Worm (Caenorhabditis elegans) whole organism, late embryonic: ENCODE data around the gene twk-6.

Experiments
- C08G9.2 ChIP-seq: sonication (generic microtip); optimal IDR thresholded peaks from 2 replicates; lab custom pipeline; 2016; ENCODE audit warnings: mild to moderate bottlenecking, missing genetic modification characterization, moderate library complexity, missing compliant biosample characterization
- C38D4.7 ChIP-seq: fragments of 200-800 bp; sonication (Bioruptor generic); optimal IDR thresholded peaks from 2 replicates; lab custom pipeline; 2018; ENCODE audit warnings: mild to moderate bottlenecking, missing genetic modification characterization, moderate library complexity, missing compliant biosample characterization
- K02D7.2 ChIP-seq: sonication (generic microtip); optimal IDR thresholded peaks from 2 replicates; lab custom pipeline; 2017; ENCODE audit warnings: mild to moderate bottlenecking, missing genetic modification characterization, missing compliant biosample characterization
- Y22D7AL.16 ChIP-seq: sonication (generic microtip); optimal IDR thresholded peaks from 2 replicates; lab custom pipeline; 2016; ENCODE audit warnings: missing genetic modification characterization, missing compliant biosample characterization
- ahr-1 ChIP-seq: sonication (generic microtip); optimal IDR thresholded peaks from 2 replicates; lab custom pipeline; 2016; ENCODE audit warnings: missing genetic modification characterization, missing compliant biosample characterization
- ceh-14 ChIP-seq: sonication (generic microtip); optimal IDR thresholded peaks from 2 replicates; lab custom pipeline; 2016; ENCODE audit warnings: missing genotype, missing genetic modification characterization, missing compliant biosample characterization
- ceh-18 ChIP-seq: sonication (generic microtip); optimal IDR thresholded peaks from 2 replicates; lab custom pipeline; 2016; ENCODE audit warnings: missing genetic modification characterization, missing compliant biosample characterization
- ceh-19 ChIP-seq: fragments of 200-800 bp; sonication (Bioruptor generic); optimal IDR thresholded peaks from 2 replicates; lab custom pipeline; 2018; ENCODE audit warnings: mild to moderate bottlenecking, missing genetic modification characterization, missing compliant biosample characterization
- ceh-2 ChIP-seq: sonication (generic microtip); optimal IDR thresholded peaks from 2 replicates; lab custom pipeline; 2016; ENCODE audit warnings: missing genotype, missing genetic modification characterization, missing compliant biosample characterization
- ceh-24 ChIP-seq: sonication (generic microtip); optimal IDR thresholded peaks from 2 replicates; lab custom pipeline; 2016; ENCODE audit warnings: mild to moderate bottlenecking, missing genetic modification characterization, missing compliant biosample characterization
- ceh-30 ChIP-seq: fragments of 150-350 bp; optimal IDR thresholded peaks from 2 replicates; lab custom pipeline; 2014; ENCODE audit warnings: missing biosample characterization, missing genetic modification characterization
- ceh-31 ChIP-seq: sonication (generic microtip); optimal IDR thresholded peaks from 2 replicates; lab custom pipeline; 2016; ENCODE audit warnings: missing genetic modification characterization, missing compliant biosample characterization
- ceh-34 ChIP-seq: sonication (generic microtip); optimal IDR thresholded peaks from 2 replicates; lab custom pipeline; 2016; ENCODE audit warnings: mild to moderate bottlenecking, missing genetic modification characterization, missing compliant biosample characterization
- ceh-48 ChIP-seq: sonication (generic microtip); optimal IDR thresholded peaks from 2 replicates; lab custom pipeline; 2016; ENCODE audit warnings: missing genetic modification characterization, inconsistent platforms, missing compliant biosample characterization
- ceh-9 ChIP-seq: sonication (generic microtip); optimal IDR thresholded peaks from 2 replicates; lab custom pipeline; 2016; ENCODE audit warnings: mild to moderate bottlenecking, missing genetic modification characterization, inconsistent platforms, missing compliant biosample characterization
- dve-1 ChIP-seq: sonication (generic microtip); optimal IDR thresholded peaks from 2 replicates; lab custom pipeline; 2017; ENCODE audit warnings: antibody characterized with exemption, mild to moderate bottlenecking, missing genetic modification characterization, missing compliant biosample characterization
- elt-2 ChIP-seq: sonication (generic microtip); optimal IDR thresholded peaks from 2 replicates; lab custom pipeline; 2016; ENCODE audit warnings: missing genetic modification reagents, missing genetic modification characterization, missing compliant biosample characterization
- elt-4 ChIP-seq: sonication (generic microtip); optimal IDR thresholded peaks from 2 replicates; lab custom pipeline; 2016; ENCODE audit warnings: missing genetic modification characterization, missing compliant biosample characterization
- ets-4 ChIP-seq: sonication (generic microtip); optimal IDR thresholded peaks from 2 replicates; lab custom pipeline; 2016; ENCODE audit warnings: missing genetic modification characterization, missing compliant biosample characterization
- fkh-10 ChIP-seq: fragments of 150-350 bp; optimal IDR thresholded peaks from 2 replicates; lab custom pipeline; 2014; ENCODE audit warnings: missing biosample characterization, missing genetic modification reagents, missing genetic modification characterization
- gmeb-2 ChIP-seq: sonication (generic microtip); optimal IDR thresholded peaks from 2 replicates; lab custom pipeline; 2016; ENCODE audit warnings: missing genetic modification characterization, inconsistent platforms, missing compliant biosample characterization
- hlh-15 ChIP-seq: sonication (generic microtip); optimal IDR thresholded peaks from 2 replicates; lab custom pipeline; 2016; ENCODE audit warnings: missing genetic modification characterization, missing compliant biosample characterization
- hlh-30 ChIP-seq: sonication (generic microtip); optimal IDR thresholded peaks from 2 replicates; lab custom pipeline; 2017; ENCODE audit warnings: antibody characterized with exemption, missing genetic modification characterization, missing compliant biosample characterization; ENCODE audit not compliant: insufficient read depth
- hlh-8 ChIP-seq: sonication (generic microtip); optimal IDR thresholded peaks from 2 replicates; lab custom pipeline; 2016; ENCODE audit warnings: missing genotype, missing genetic modification characterization, missing compliant biosample characterization
- lim-6 ChIP-seq: sonication (generic microtip); optimal IDR thresholded peaks from 2 replicates; lab custom pipeline; 2016; ENCODE audit warnings: missing genetic modification characterization, missing compliant biosample characterization
- lin-11 ChIP-seq: fragments of 200-800 bp; sonication (Bioruptor generic); optimal IDR thresholded peaks from 2 replicates; lab custom pipeline; 2018; ENCODE audit warnings: mild to moderate bottlenecking, missing genetic modification characterization, missing compliant biosample characterization
- nfya-1 ChIP-seq: sonication (generic microtip); optimal IDR thresholded peaks from 2 replicates; lab custom pipeline; 2017; ENCODE audit warnings: missing genetic modification characterization, mild to moderate bottlenecking, missing compliant biosample characterization, antibody characterized with exemption, moderate library complexity
- nhr-11 ChIP-seq: fragments of 150-350 bp; optimal IDR thresholded peaks from 2 replicates; lab custom pipeline; 2014; ENCODE audit warnings: missing biosample characterization, missing genetic modification characterization
- odd-2 ChIP-seq: sonication (generic microtip); optimal IDR thresholded peaks from 2 replicates; lab custom pipeline; 2017; ENCODE audit warnings: antibody characterized with exemption, mild to moderate bottlenecking, missing genetic modification characterization, missing compliant biosample characterization
- pag-3 ChIP-seq: sonication (generic microtip); optimal IDR thresholded peaks from 2 replicates; lab custom pipeline; 2016; ENCODE audit warnings: missing compliant biosample characterization, missing genetic modification characterization, borderline replicate concordance
- pat-9 ChIP-seq: fragments of 200-800 bp; sonication (Bioruptor generic); optimal IDR thresholded peaks from 2 replicates; lab custom pipeline; 2018; ENCODE audit warnings: mild to moderate bottlenecking, missing genetic modification characterization, moderate library complexity, missing compliant biosample characterization
- pax-1 ChIP-seq: fragments of 150-350 bp; optimal IDR thresholded peaks from 2 replicates; lab custom pipeline; 2014; ENCODE audit warnings: missing biosample characterization, missing genetic modification characterization
- pha-2 ChIP-seq: sonication (generic microtip); optimal IDR thresholded peaks from 2 replicates; lab custom pipeline; 2017; ENCODE audit warnings: mild to moderate bottlenecking, missing genetic modification characterization, missing compliant biosample characterization
- pha-4 ChIP-seq: fragments of 150-350 bp; optimal IDR thresholded peaks from 2 replicates; lab custom pipeline; 2018; ENCODE audit warnings: missing biosample characterization, missing genetic modification reagents, missing genetic modification characterization
- pros-1 ChIP-seq: fragments of 150-350 bp; optimal IDR thresholded peaks from 2 replicates; lab custom pipeline; 2014; ENCODE audit warnings: missing biosample characterization, missing genetic modification reagents, missing genetic modification characterization
- ref-2 ChIP-seq: sonication (generic microtip); optimal IDR thresholded peaks from 2 replicates; lab custom pipeline; 2016; ENCODE audit warnings: missing genetic modification characterization, missing compliant biosample characterization
- rnt-1 ChIP-seq: sonication (generic microtip); optimal IDR thresholded peaks from 2 replicates; lab custom pipeline; 2016; ENCODE audit warnings: missing genetic modification characterization, missing compliant biosample characterization
- sdc-2 ChIP-seq: sonication (generic microtip); optimal IDR thresholded peaks from 2 replicates; lab custom pipeline; 2016; ENCODE audit warnings: missing genotype, missing genetic modification characterization, missing compliant biosample characterization
- sox-2 ChIP-seq: fragments of 200-800 bp; sonication (Bioruptor generic); IDR thresholded peaks from 2 replicates; pipeline ENCODE4 v1.3.6; 2022; ENCODE audit warnings: missing genetic modification reagents, missing genetic modification characterization, missing compliant biosample characterization
- sox-4 ChIP-seq: sonication (generic microtip); optimal IDR thresholded peaks from 2 replicates; lab custom pipeline; 2017; ENCODE audit warnings: mild to moderate bottlenecking, missing genetic modification characterization, inconsistent platforms, missing compliant biosample characterization
- syd-9 ChIP-seq: sonication (generic microtip); optimal IDR thresholded peaks from 2 replicates; lab custom pipeline; 2016; ENCODE audit warnings: mild to moderate bottlenecking, missing genetic modification characterization, moderate library complexity, missing compliant biosample characterization
- tbx-2 ChIP-seq: sonication (generic microtip); optimal IDR thresholded peaks from 2 replicates; lab custom pipeline; 2016; ENCODE audit warnings: missing genetic modification characterization, missing compliant biosample characterization
- tbx-7 ChIP-seq: sonication (generic microtip); optimal IDR thresholded peaks from 2 replicates; lab custom pipeline; 2016; ENCODE audit warnings: missing genotype, missing genetic modification characterization, missing compliant biosample characterization
- unc-42 ChIP-seq: sonication (generic microtip); optimal IDR thresholded peaks from 2 replicates; lab custom pipeline; 2016; ENCODE audit warnings: missing genotype, missing genetic modification characterization, missing compliant biosample characterization
- unc-55 ChIP-seq: sonication (generic microtip); optimal IDR thresholded peaks from 2 replicates; lab custom pipeline; 2017; ENCODE audit warnings: missing biosample characterization, missing genetic modification reagents, missing genetic modification characterization
- unc-86 ChIP-seq: sonication (generic microtip); optimal IDR thresholded peaks from 2 replicates; lab custom pipeline; 2016; ENCODE audit warnings: missing genetic modification characterization, missing compliant biosample characterization
- zip-5 ChIP-seq: sonication (generic microtip); optimal IDR thresholded peaks from 2 replicates; lab custom pipeline; 2016; ENCODE audit warnings: missing genetic modification characterization, missing compliant biosample characterization

twk-6 gene

ce11 chrIII:4748666-4749065, 5.9 kb downstream of the twk-6 start:
- peak; percentile 22 for TF ChIP-seq C08G9.2 (tag; lab: Kevin White, UChicago)
- TF ChIP-seq pha-4 = no peak
- TF ChIP-seq, all 69 proteins: peak for 1

- TF ChIP-seq ceh-2 (tag; lab: Kevin White, UChicago) (peak; percentile 1), hlh-15 (tag; lab: Kevin White, UChicago) (no peak), zip-5 (tag; lab: Kevin White, UChicago) (no peak), pat-9 (tag; lab: Kevin White, UChicago) (no peak), syd-9 (tag; lab: Kevin White, UChicago) (no peak), hlh-30 (tag; lab: Kevin White, UChicago) (peak; percentile 19), pag-3 (tag; lab: Kevin White, UChicago) (no peak), sdc-2 (tag; lab: Kevin White, UChicago) (no peak), gmeb-2 (tag; lab: Kevin White, UChicago) (no peak), lin-11 (no peak), sox-4 (tag; lab: Kevin White, UChicago) (no peak), ceh-31 (peak; percentile 75), pros-1 (tag; lab: Kevin White, UChicago) (no peak), ceh-30 (tag; lab: Kevin White, UChicago) (no peak), dve-1 (tag; lab: Kevin White, UChicago) (peak; percentile 67), pha-2 (tag; lab: Kevin White, UChicago) (no peak), ceh-24 (tag; lab: Kevin White, UChicago) (no peak), ref-2 (tag; lab: Kevin White, UChicago) (peak; percentile 29), fkh-10 (GFP tag; lab: Kevin White, UChicago) (no peak), rnt-1 (tag; lab: Kevin White, UChicago) (peak; percentile 21), nhr-11 (tag; lab: Kevin White, UChicago) (no peak), tbx-2 (tag; lab: Kevin White, UChicago) (peak; percentile 56), hlh-8 (no peak), ceh-34 (tag; lab: Kevin White, UChicago) (peak; percentile 22), elt-2 (peak; percentile 33), tbx-7 (peak; percentile 9), Y22D7AL.16 (tag; lab: Kevin White, UChicago) (no peak), unc-86 (peak; percentile 4), odd-2 (tag; lab: Kevin White, UChicago) (no peak), unc-42 (tag; lab: Kevin White, UChicago) (peak; percentile 96), ceh-18 (peak; percentile 68), unc-55 (GFP tag; lab: Kevin White, UChicago) (peak; percentile 57), elt-4 (tag; lab: Kevin White, UChicago) (no peak), K02D7.2 (no peak), ceh-19 (GFP tag; lab: Kevin White, UChicago) (no peak), nfya-1 (tag; lab: Kevin White, UChicago) (peak; percentile 87), pax-1 (tag; lab: Kevin White, UChicago) (peak; percentile 92), ceh-48 (tag; lab: Kevin White, UChicago) (peak; percentile 9), ets-4 (tag; lab: Kevin White, UChicago) (peak; percentile 70), ahr-1 (tag; lab: Kevin White, UChicago) (no peak), ceh-14 (tag; lab: Kevin White, UChicago) (peak; percentile 70), lim-6 (tag; lab: Kevin White, UChicago) (no peak), ceh-9 (tag; lab: Kevin White, UChicago) (no peak), sox-2 (GFP tag; lab: Robert Waterston, UW) (no peak), C38D4.7 (no peak)
Measured at ce11 chrIII:4754001-4754561, 11.4 kb downstream of the twk-6 start, which contains the start of the genes rps-0 and rbg-3. TSS of gene rps-0 (minus strand) at chrIII:4754051. TSS of gene rbg-3 (plus strand) at chrIII:4754424.
